Worm (Caenorhabditis elegans) whole organism, late embryonic: ENCODE results near the gene srsx-29.

Experiments used
- ahr-1 ChIP-seq: sonication (generic microtip); optimal IDR thresholded peaks from 2 replicates; lab custom pipeline; 2016; ENCODE audit warnings: missing genetic modification characterization, missing compliant biosample characterization
- ceh-31 ChIP-seq: sonication (generic microtip); optimal IDR thresholded peaks from 2 replicates; lab custom pipeline; 2016; ENCODE audit warnings: missing genetic modification characterization, missing compliant biosample characterization
- ceh-48 ChIP-seq: sonication (generic microtip); optimal IDR thresholded peaks from 2 replicates; lab custom pipeline; 2016; ENCODE audit warnings: missing genetic modification characterization, inconsistent platforms, missing compliant biosample characterization
- ceh-6 ChIP-seq: fragments of 200-800 bp; sonication (Bioruptor generic); optimal IDR thresholded peaks from 2 replicates; lab custom pipeline; 2018; ENCODE audit warnings: mild to moderate bottlenecking, missing genetic modification characterization, missing compliant biosample characterization
- odd-2 ChIP-seq: sonication (generic microtip); optimal IDR thresholded peaks from 2 replicates; lab custom pipeline; 2017; ENCODE audit warnings: antibody characterized with exemption, mild to moderate bottlenecking, missing genetic modification characterization, missing compliant biosample characterization
- rnt-1 ChIP-seq: sonication (generic microtip); optimal IDR thresholded peaks from 2 replicates; lab custom pipeline; 2016; ENCODE audit warnings: missing genetic modification characterization, missing compliant biosample characterization
- sdc-2 ChIP-seq: sonication (generic microtip); optimal IDR thresholded peaks from 2 replicates; lab custom pipeline; 2016; ENCODE audit warnings: missing genotype, missing genetic modification characterization, missing compliant biosample characterization
- tbx-2 ChIP-seq: sonication (generic microtip); optimal IDR thresholded peaks from 2 replicates; lab custom pipeline; 2016; ENCODE audit warnings: missing genetic modification characterization, missing compliant biosample characterization

ce11 chrV:10146787-10147186 lies 8.0 kb upstream of the srsx-29 start:
- TF ChIP-seq tbx-2 (tag; lab: Kevin White, UChicago) (no peak), ceh-6 (no peak), ceh-31 (tag; lab: Kevin White, UChicago) (no peak), rnt-1 (tag; lab: Kevin White, UChicago) (no peak), sdc-2 (tag; lab: Kevin White, UChicago) (no peak), ceh-48 (tag; lab: Kevin White, UChicago) (no peak), ahr-1 (no peak), odd-2 (no peak)
